Fruit fly (Drosophila melanogaster) whole organism, embryonic: ENCODE measurements around the gene sick.

ENCODE experiments used
- ATbp ChIP-seq: fragments of 200-800 bp; sonication (Bioruptor generic); optimal IDR thresholded peaks from 2 replicates; lab custom pipeline; 2017; ENCODE audit warnings: missing biosample characterization, mild to moderate bottlenecking, missing genetic modification characterization, missing genetic modification reagents
- CG1024 ChIP-seq: fragments of 200-800 bp; sonication (Bioruptor generic); IDR thresholded peaks from 2 replicates; pipeline ENCODE4 v1.3.6; 2022; ENCODE audit warnings: missing biosample characterization, missing genetic modification characterization
- CG10274 ChIP-seq: fragments of 200-800 bp; sonication (Bioruptor generic); optimal IDR thresholded peaks from 3 replicates; lab custom pipeline; 2017; ENCODE audit warnings: missing biosample characterization, mild to moderate bottlenecking, missing genetic modification characterization
- CG10543 ChIP-seq: fragments of 200-800 bp; sonication (Bioruptor generic); optimal IDR thresholded peaks from 3 replicates; lab custom pipeline; 2017; ENCODE audit warnings: missing biosample characterization, mild to moderate bottlenecking, missing genetic modification characterization, moderate library complexity
- CG10979 ChIP-seq: fragments of 200-800 bp; sonication (Bioruptor generic); optimal IDR thresholded peaks from 2 replicates; lab custom pipeline; 2018; ENCODE audit warnings: missing biosample characterization, mild to moderate bottlenecking, missing genetic modification characterization, moderate library complexity
- CG11560 ChIP-seq: fragments of 200-800 bp; sonication (Bioruptor generic); IDR thresholded peaks from 3 replicates; pipeline ENCODE4 v1.3.6; 2022; ENCODE audit warnings: missing biosample characterization, missing genetic modification characterization
- CG11696 ChIP-seq: fragments of 200-800 bp; sonication (Bioruptor generic); IDR thresholded peaks from 2 replicates; pipeline ENCODE4 v1.3.6; 2022; ENCODE audit warnings: missing biosample characterization, missing genetic modification characterization
- CG12299 ChIP-seq: fragments of 200-800 bp; sonication (Bioruptor generic); optimal IDR thresholded peaks from 2 replicates; lab custom pipeline; 2018; ENCODE audit warnings: missing biosample characterization, mild to moderate bottlenecking, missing genetic modification characterization
- CG15011 ChIP-seq: fragments of 200-800 bp; sonication (Bioruptor generic); optimal IDR thresholded peaks from 3 replicates; lab custom pipeline; 2018; ENCODE audit warnings: missing biosample characterization, mild to moderate bottlenecking, missing genetic modification characterization
- CG1602 ChIP-seq: fragments of 200-800 bp; sonication (Bioruptor generic); optimal IDR thresholded peaks from 3 replicates; lab custom pipeline; 2016; ENCODE audit warnings: missing biosample characterization, missing genetic modification characterization
- CG17361 ChIP-seq: fragments of 200-800 bp; sonication (Bioruptor generic); IDR thresholded peaks from 3 replicates; pipeline ENCODE4 v1.3.6; 2022; ENCODE audit warnings: missing biosample characterization, missing genetic modification characterization
- CG18262 ChIP-seq: fragments of 200-800 bp; optimal IDR thresholded peaks from 3 replicates; lab custom pipeline; 2019; ENCODE audit warnings: missing biosample characterization, mild to moderate bottlenecking, missing genetic modification characterization, moderate library complexity
- CG1832 ChIP-seq: fragments of 200-800 bp; sonication (Bioruptor generic); optimal IDR thresholded peaks from 2 replicates; lab custom pipeline; 2017; ENCODE audit warnings: missing biosample characterization, mild to moderate bottlenecking, missing genetic modification characterization, inconsistent platforms
- CG31224 ChIP-seq: fragments of 200-800 bp; sonication (Bioruptor generic); IDR thresholded peaks from 2 replicates; pipeline ENCODE4 v1.3.6; 2022; ENCODE audit warnings: missing biosample characterization, missing genetic modification characterization
- CG32532 ChIP-seq: fragments of 200-800 bp; sonication (Bioruptor generic); IDR thresholded peaks from 2 replicates; pipeline ENCODE4 v1.3.6; 2022; ENCODE audit warnings: missing biosample characterization, missing genetic modification characterization
- CG32767 ChIP-seq: fragments of 200-800 bp; sonication (Bioruptor generic); IDR thresholded peaks from 2 replicates; pipeline ENCODE4 v1.3.6; 2022; ENCODE audit warnings: missing biosample characterization, missing genetic modification characterization
- CG3838 ChIP-seq: fragments of 200-800 bp; sonication (Bioruptor generic); optimal IDR thresholded peaks from 3 replicates; lab custom pipeline; 2016; ENCODE audit warnings: missing biosample characterization, missing genetic modification characterization
- CG4282 ChIP-seq: fragments of 200-800 bp; sonication (Bioruptor generic); optimal IDR thresholded peaks from 2 replicates; lab custom pipeline; 2016; ENCODE audit warnings: missing biosample characterization, missing genetic modification characterization
- CG6689 ChIP-seq: fragments of 200-800 bp; sonication (Bioruptor generic); IDR thresholded peaks from 2 replicates; pipeline ENCODE4 v1.3.6; 2022; ENCODE audit warnings: missing biosample characterization, missing genetic modification characterization
- CG6813 ChIP-seq: fragments of 200-800 bp; sonication (Bioruptor generic); optimal IDR thresholded peaks from 2 replicates; lab custom pipeline; 2017; ENCODE audit warnings: missing biosample characterization, missing genetic modification characterization, mild to moderate bottlenecking, moderate library complexity, missing genetic modification reagents
- CG7556 ChIP-seq: fragments of 200-800 bp; sonication (Bioruptor generic); optimal IDR thresholded peaks from 2 replicates; lab custom pipeline; 2017; ENCODE audit warnings: missing biosample characterization, mild to moderate bottlenecking, missing genetic modification characterization
- CG8765 ChIP-seq: fragments of 200-800 bp; sonication (Bioruptor generic); IDR thresholded peaks from 2 replicates; pipeline ENCODE4 v1.3.6; 2022; ENCODE audit warnings: missing biosample characterization, missing genetic modification characterization
- CG9727 ChIP-seq: fragments of 200-800 bp; sonication (Bioruptor generic); optimal IDR thresholded peaks from 3 replicates; lab custom pipeline; 2017; ENCODE audit warnings: missing biosample characterization, mild to moderate bottlenecking, missing genetic modification characterization
- Dfd ChIP-seq, 2 experiments: fragments of >200 bp; optimal IDR thresholded peaks; 2 replicates each; lab custom pipeline; 2017; ENCODE audit warnings: missing biosample characterization in 2 of 2, missing genetic modification characterization in 2 of 2
- Doc2 ChIP-seq: fragments of 200-800 bp; sonication (Bioruptor generic); IDR thresholded peaks from 2 replicates; pipeline ENCODE4 v1.3.6; 2022; ENCODE audit warnings: missing biosample characterization, missing genetic modification characterization
- Fer2 ChIP-seq: fragments of 200-800 bp; sonication (Bioruptor generic); optimal IDR thresholded peaks from 2 replicates; lab custom pipeline; 2018; ENCODE audit warnings: missing biosample characterization, mild to moderate bottlenecking, missing genetic modification characterization, moderate library complexity
- Gsc ChIP-seq: fragments of 200-800 bp; sonication (Bioruptor generic); IDR thresholded peaks from 2 replicates; pipeline ENCODE4 v1.3.6; 2022; ENCODE audit warnings: missing biosample characterization, missing genetic modification characterization
- Hr39 ChIP-seq: fragments of >200 bp; optimal IDR thresholded peaks from 2 replicates; lab custom pipeline; 2017
- Hsf ChIP-seq: fragments of 200-800 bp; sonication (Bioruptor generic); optimal IDR thresholded peaks from 3 replicates; lab custom pipeline; 2016; ENCODE audit warnings: missing biosample characterization, missing genetic modification characterization
- MESR4 ChIP-seq: fragments of 200-800 bp; sonication (Bioruptor generic); optimal IDR thresholded peaks from 2 replicates; lab custom pipeline; 2018; ENCODE audit warnings: missing biosample characterization, mild to moderate bottlenecking, missing genetic modification characterization, moderate library complexity
- Sin3A ChIP-seq: fragments of >200 bp; optimal IDR thresholded peaks from 2 replicates; lab custom pipeline; 2018
- aop ChIP-seq: fragments of 200-800 bp; sonication (Bioruptor generic); IDR thresholded peaks from 2 replicates; pipeline ENCODE4 v1.3.6; 2022; ENCODE audit warnings: missing biosample characterization, missing genetic modification characterization
- cato ChIP-seq: fragments of 200-800 bp; sonication (Bioruptor generic); optimal IDR thresholded peaks from 2 replicates; lab custom pipeline; 2016; ENCODE audit warnings: missing biosample characterization, missing genetic modification characterization, borderline replicate concordance
- cg ChIP-seq: fragments of 200-800 bp; sonication (Bioruptor generic); optimal IDR thresholded peaks from 3 replicates; lab custom pipeline; 2019; ENCODE audit warnings: missing biosample characterization, mild to moderate bottlenecking, missing genetic modification characterization, moderate library complexity
- fu2 ChIP-seq: fragments of 200-800 bp; sonication (Bioruptor generic); optimal IDR thresholded peaks from 2 replicates; lab custom pipeline; 2016; ENCODE audit warnings: missing biosample characterization, missing genetic modification characterization
- gem ChIP-seq: fragments of 200-800 bp; sonication (Bioruptor generic); optimal IDR thresholded peaks from 2 replicates; lab custom pipeline; 2019; ENCODE audit warnings: missing biosample characterization, mild to moderate bottlenecking, missing genetic modification characterization, moderate library complexity
- ham ChIP-seq: fragments of 200-800 bp; sonication (Bioruptor generic); IDR thresholded peaks from 2 replicates; pipeline ENCODE4 v1.3.6; 2022; ENCODE audit warnings: missing biosample characterization, missing genetic modification characterization
- her ChIP-seq: fragments of 200-800 bp; sonication (Bioruptor generic); optimal IDR thresholded peaks from 2 replicates; lab custom pipeline; 2016; ENCODE audit warnings: missing biosample characterization, missing genetic modification characterization
- kah ChIP-seq: fragments of 200-800 bp; sonication (Bioruptor generic); optimal IDR thresholded peaks from 2 replicates; lab custom pipeline; 2018; ENCODE audit warnings: missing biosample characterization, mild to moderate bottlenecking, missing genetic modification characterization
- ken ChIP-seq: fragments of 200-800 bp; sonication (Bioruptor generic); IDR thresholded peaks from 3 replicates; pipeline ENCODE4 v1.3.6; 2022; ENCODE audit warnings: missing biosample characterization, missing genetic modification characterization
- nerfin-2 ChIP-seq: fragments of 200-800 bp; sonication (Bioruptor generic); IDR thresholded peaks from 2 replicates; pipeline ENCODE4 v1.3.6; 2022; ENCODE audit warnings: missing biosample characterization, missing genetic modification characterization; ENCODE audit not compliant: partially characterized antibody
- pros ChIP-seq: fragments of 200-800 bp; sonication (Bioruptor generic); optimal IDR thresholded peaks from 3 replicates; lab custom pipeline; 2019; ENCODE audit warnings: missing biosample characterization, mild to moderate bottlenecking, missing genetic modification characterization, moderate library complexity
- repo ChIP-seq: fragments of 200-800 bp; sonication (Bioruptor generic); optimal IDR thresholded peaks from 2 replicates; lab custom pipeline; 2016; ENCODE audit warnings: missing biosample characterization, missing genetic modification characterization
- row ChIP-seq: fragments of 200-800 bp; sonication (Bioruptor generic); IDR thresholded peaks from 3 replicates; pipeline ENCODE4 v1.3.6; 2022; ENCODE audit warnings: missing biosample characterization, missing genetic modification characterization
- sd ChIP-seq: fragments of 200-800 bp; sonication (Bioruptor generic); optimal IDR thresholded peaks from 3 replicates; lab custom pipeline; 2018; ENCODE audit warnings: missing biosample characterization, mild to moderate bottlenecking, missing genetic modification characterization, moderate library complexity
- shn ChIP-seq: fragments of 200-800 bp; sonication (Bioruptor generic); optimal IDR thresholded peaks from 3 replicates; lab custom pipeline; 2016; ENCODE audit warnings: missing biosample characterization, missing genetic modification characterization
- sr ChIP-seq: fragments of 200-800 bp; sonication (Bioruptor generic); IDR thresholded peaks from 3 replicates; pipeline ENCODE4 v1.3.6; 2022; ENCODE audit warnings: missing biosample characterization, missing genetic modification characterization
- tna ChIP-seq: fragments of 200-800 bp; sonication (Bioruptor generic); IDR thresholded peaks from 2 replicates; pipeline ENCODE4 v1.3.6; 2022; ENCODE audit warnings: missing biosample characterization, missing genetic modification characterization; ENCODE audit not compliant: partially characterized antibody
- twi ChIP-seq: fragments of 200-800 bp; optimal IDR thresholded peaks from 2 replicates; lab custom pipeline; 2019; ENCODE audit warnings: missing biosample characterization, mild to moderate bottlenecking, missing genetic modification characterization, moderate library complexity
- usp ChIP-seq: fragments of >200 bp; optimal IDR thresholded peaks from 2 replicates; lab custom pipeline; 2017; ENCODE audit warnings: missing biosample characterization, missing genetic modification characterization
- vfl ChIP-seq: fragments of 200-800 bp; sonication (Bioruptor generic); optimal IDR thresholded peaks from 2 replicates; lab custom pipeline; 2016; ENCODE audit warnings: missing biosample characterization, missing genetic modification characterization

The sick gene

dm6 chr2L:19790553-19791320 is 5.4 kb upstream of the sick start (continued):
- TF ChIP-seq CG18262 (tag; lab: Kevin White, UChicago) (peak; percentile 15), CG1602 (no peak), shn (GFP tag; lab: Kevin White, UChicago) (no peak), sd (tag; lab: Kevin White, UChicago) (peak; percentile 86), Fer2 (tag; lab: Kevin White, UChicago) (no peak), CG31224 (GFP tag; lab: Robert Waterston, UW) (no peak), CG6689 (GFP tag; lab: Robert Waterston, UW) (no peak), her (GFP tag; lab: Kevin White, UChicago) (no peak), CG9727 (GFP tag; lab: Kevin White, UChicago) (peak; percentile 1), gem (no peak), CG1024 (GFP tag; lab: Robert Waterston, UW) (peak; percentile 36; the same call in 1 of the 2 replicates), Dfd (GFP tag; optimal IDR thresholded peaks at IDR 0.05; lab: Kevin White, UChicago) (peak in 1 of 2 experiments; percentile 95), CG10543 (GFP tag; lab: Kevin White, UChicago) (no peak), Gsc (GFP tag; lab: Robert Waterston, UW) (no peak), CG4282 (GFP tag; lab: Kevin White, UChicago) (no peak), aop (GFP tag; lab: Robert Waterston, UW) (no peak), CG3838 (no peak), vfl (no peak), CG12299 (no peak), twi (tag; lab: Kevin White, UChicago) (peak; percentile 72), pros (GFP tag; lab: Kevin White, UChicago) (peak; percentile 98), kah (GFP tag; lab: Kevin White, UChicago) (no peak), usp (GFP tag; lab: Kevin White, UChicago) (no peak), Doc2 (GFP tag; lab: Robert Waterston, UW) (no peak), cato (GFP tag; lab: Kevin White, UChicago) (no peak), MESR4 (GFP tag; lab: Kevin White, UChicago) (no peak), fu2 (GFP tag; lab: Kevin White, UChicago) (no peak), CG32532 (no peak), sr (GFP tag; lab: Robert Waterston, UW) (no peak), Sin3A (lab: Kevin White, UChicago) (no peak), CG8765 (GFP tag; lab: Robert Waterston, UW) (no peak), CG1832 (peak; percentile 31), CG32767 (no peak), CG11560 (tag; lab: Robert Waterston, UW) (no peak), ATbp (no peak), ham (GFP tag; lab: Robert Waterston, UW) (no peak), CG17361 (GFP tag; lab: Robert Waterston, UW) (peak; percentile 40; the same call in 1 of the 3 replicates), Hr39 (no peak), Hsf (GFP tag; lab: Kevin White, UChicago) (no peak), repo (GFP tag; lab: Kevin White, UChicago) (no peak), CG10274 (GFP tag; lab: Kevin White, UChicago) (no peak), CG11696 (GFP tag; lab: Robert Waterston, UW) (peak; percentile 88), cg (GFP tag; lab: Kevin White, UChicago) (peak; percentile 76), nerfin-2 (no peak), ken (GFP tag; lab: Robert Waterston, UW) (no peak), CG10979 (tag; lab: Kevin White, UChicago) (no peak), CG15011 (GFP tag; lab: Kevin White, UChicago) (no peak), tna (GFP tag; lab: Robert Waterston, UW) (no peak), CG6813 (GFP tag; lab: Kevin White, UChicago) (no peak), CG7556 (GFP tag; lab: Kevin White, UChicago) (peak; percentile 21), row (peak; percentile 18; the same call in 1 of the 3 replicates)
